Worm (Caenorhabditis elegans) whole organism, mixed stage, embryonic: ENCODE results near the gene ceh-18.

Source experiments
- M03D4.4 ChIP-seq: sonication (generic microtip); optimal IDR thresholded peaks from 2 replicates; lab custom pipeline; 2017; ENCODE audit warnings: mild to moderate bottlenecking, missing genetic modification characterization, missing compliant biosample characterization
- bed-3 ChIP-seq: fragments of 200-800 bp; sonication (Bioruptor generic); optimal IDR thresholded peaks from 3 replicates; lab custom pipeline; 2018; ENCODE audit warnings: mild to moderate bottlenecking, missing genetic modification characterization, moderate library complexity, missing compliant biosample characterization
- blmp-1 ChIP-seq: fragments of 150-350 bp; optimal IDR thresholded peaks from 2 replicates; lab custom pipeline; 2014; ENCODE audit warnings: missing biosample characterization, missing genetic modification characterization
- ceh-43 ChIP-seq: fragments of 200-800 bp; sonication (Bioruptor generic); optimal IDR thresholded peaks from 2 replicates; lab custom pipeline; 2018; ENCODE audit warnings: mild to moderate bottlenecking, missing genetic modification characterization, moderate library complexity, missing compliant biosample characterization
- ceh-83 ChIP-seq: fragments of 200-800 bp; sonication (Bioruptor generic); optimal IDR thresholded peaks from 2 replicates; lab custom pipeline; 2018; ENCODE audit warnings: mild to moderate bottlenecking, missing genetic modification characterization, missing compliant biosample characterization
- ces-1 ChIP-seq: fragments of 150-350 bp; optimal IDR thresholded peaks from 2 replicates; lab custom pipeline; 2014; ENCODE audit warnings: missing biosample characterization, missing genetic modification reagents, missing genetic modification characterization
- drap-1 ChIP-seq: fragments of 200-800 bp; sonication (Bioruptor generic); optimal IDR thresholded peaks from 3 replicates; lab custom pipeline; 2018; ENCODE audit warnings: mild to moderate bottlenecking, missing genetic modification characterization, missing compliant biosample characterization
- elt-1 ChIP-seq: sonication (generic microtip); optimal IDR thresholded peaks from 2 replicates; lab custom pipeline; 2017; ENCODE audit warnings: missing genetic modification characterization, mild to moderate bottlenecking, missing compliant biosample characterization, antibody characterized with exemption, moderate library complexity, borderline replicate concordance; ENCODE audit not compliant: insufficient read depth
- elt-3 ChIP-seq: fragments of 150-350 bp; optimal IDR thresholded peaks from 2 replicates; lab custom pipeline; 2014; ENCODE audit warnings: missing biosample characterization, missing genetic modification characterization
- ham-2 ChIP-seq: fragments of 200-800 bp; sonication (Bioruptor generic); optimal IDR thresholded peaks from 2 replicates; lab custom pipeline; 2018; ENCODE audit warnings: mild to moderate bottlenecking, missing genetic modification characterization, missing compliant biosample characterization
- hlh-1 ChIP-seq: fragments of 150-350 bp; optimal IDR thresholded peaks from 2 replicates; lab custom pipeline; 2014; ENCODE audit warnings: missing biosample characterization, missing genetic modification reagents, missing genetic modification characterization
- lin-13 ChIP-seq: fragments of 150-350 bp; optimal IDR thresholded peaks from 2 replicates; lab custom pipeline; 2014; ENCODE audit warnings: missing biosample characterization, missing genetic modification characterization
- lin-32 ChIP-seq: fragments of 200-800 bp; sonication (Bioruptor generic); optimal IDR thresholded peaks from 2 replicates; lab custom pipeline; 2018; ENCODE audit warnings: mild to moderate bottlenecking, missing genetic modification characterization, missing compliant biosample characterization
- lsy-2 ChIP-seq: fragments of 150-350 bp; optimal IDR thresholded peaks from 2 replicates; lab custom pipeline; 2014; ENCODE audit warnings: missing biosample characterization, missing genetic modification characterization
- mab-5 ChIP-seq: fragments of 150-350 bp; optimal IDR thresholded peaks from 2 replicates; lab custom pipeline; 2014; ENCODE audit warnings: missing biosample characterization, missing genetic modification characterization
- mep-1 ChIP-seq: fragments of 150-350 bp; optimal IDR thresholded peaks from 2 replicates; lab custom pipeline; 2017; ENCODE audit warnings: missing biosample characterization, missing genetic modification reagents, missing genetic modification characterization, inconsistent platforms
- mls-2 ChIP-seq: sonication (generic microtip); optimal IDR thresholded peaks from 2 replicates; lab custom pipeline; 2016; ENCODE audit warnings: mild to moderate bottlenecking, missing genetic modification characterization, moderate library complexity, missing compliant biosample characterization
- nhr-12 ChIP-seq: fragments of 150-350 bp; optimal IDR thresholded peaks from 2 replicates; lab custom pipeline; 2014; ENCODE audit warnings: missing biosample characterization, missing genetic modification characterization
- nhr-2 ChIP-seq: fragments of 150-350 bp; optimal IDR thresholded peaks from 2 replicates; lab custom pipeline; 2014; ENCODE audit warnings: missing biosample characterization, missing genetic modification characterization
- nhr-237 ChIP-seq: fragments of 150-350 bp; optimal IDR thresholded peaks from 2 replicates; lab custom pipeline; 2014; ENCODE audit warnings: missing biosample characterization, missing genetic modification characterization
- nhr-76 ChIP-seq: sonication (generic microtip); optimal IDR thresholded peaks from 2 replicates; lab custom pipeline; 2017; ENCODE audit warnings: missing biosample characterization, missing genetic modification characterization
- pha-4 ChIP-seq: fragments of 150-350 bp; optimal IDR thresholded peaks from 2 replicates; lab custom pipeline; 2018; ENCODE audit warnings: missing biosample characterization, missing genetic modification reagents, missing genetic modification characterization
- sem-2 ChIP-seq: fragments of 200-800 bp; sonication (Bioruptor generic); optimal IDR thresholded peaks from 2 replicates; lab custom pipeline; 2018; ENCODE audit warnings: mild to moderate bottlenecking, missing genetic modification characterization, missing compliant biosample characterization
- snpc-4 ChIP-seq: fragments of 150-350 bp; optimal IDR thresholded peaks from 2 replicates; lab custom pipeline; 2014; ENCODE audit warnings: missing biosample characterization, missing genetic modification characterization
- sptf-1 ChIP-seq: sonication (generic microtip); optimal IDR thresholded peaks from 2 replicates; lab custom pipeline; 2017; ENCODE audit warnings: mild to moderate bottlenecking, missing genetic modification characterization, moderate library complexity, missing compliant biosample characterization
- tbx-8 ChIP-seq: fragments of 200-800 bp; sonication (Bioruptor generic); optimal IDR thresholded peaks from 2 replicates; lab custom pipeline; 2018; ENCODE audit warnings: mild to moderate bottlenecking, missing genetic modification characterization, moderate library complexity, missing compliant biosample characterization
- unc-120 ChIP-seq: sonication (generic microtip); optimal IDR thresholded peaks from 2 replicates; lab custom pipeline; 2017; ENCODE audit warnings: missing genetic modification characterization, missing compliant biosample characterization; ENCODE audit not compliant: poor library complexity, severe bottlenecking
- unc-39 ChIP-seq: fragments of 150-350 bp; optimal IDR thresholded peaks from 2 replicates; lab custom pipeline; 2014; ENCODE audit warnings: missing biosample characterization, missing genetic modification characterization
- unc-62 ChIP-seq: fragments of 150-350 bp; optimal IDR thresholded peaks from 2 replicates; lab custom pipeline; 2014; ENCODE audit warnings: missing biosample characterization, missing genetic modification reagents, missing genetic modification characterization
- zip-8 ChIP-seq: fragments of 150-350 bp; optimal IDR thresholded peaks from 2 replicates; lab custom pipeline; 2014; ENCODE audit warnings: missing biosample characterization, missing genetic modification characterization

ceh-18 gene

ce11 chrX:3804837-3805236 lies 52.8 kb downstream of the ceh-18 start, which contains the start of gene F35A5.2:
TSS of gene F35A5.2 (plus strand) at chrX:3805137.
- TF ChIP-seq nhr-76 (tag; lab: Kevin White, UChicago) (no peak), mls-2 (tag; lab: Kevin White, UChicago) (no peak), mab-5 (tag; lab: Kevin White, UChicago) (no peak), drap-1 (GFP tag; lab: Kevin White, UChicago) (no peak), bed-3 (GFP tag; lab: Kevin White, UChicago) (no peak), unc-120 (tag; lab: Kevin White, UChicago) (no peak), lin-13 (tag; lab: Kevin White, UChicago) (no peak), snpc-4 (tag; lab: Kevin White, UChicago) (no peak), zip-8 (tag; lab: Kevin White, UChicago) (no peak), ces-1 (GFP tag; lab: Kevin White, UChicago) (no peak), elt-3 (tag; lab: Kevin White, UChicago) (no peak)

ce11 chrX:3803314-3803713 lies 54.3 kb downstream of the ceh-18 start, which contains the start of gene F35A5.8:
TSS of gene F35A5.8 (minus strand) at chrX:3803464.
- no peak for TF ChIP-seq ceh-83 (GFP tag; lab: Kevin White, UChicago)
- TF ChIP-seq ces-1 (GFP tag; lab: Kevin White, UChicago), result peak; percentile 98
- TF ChIP-seq ceh-43 (GFP tag; lab: Kevin White, UChicago), result peak; percentile 9
- peak; percentile 46 for TF ChIP-seq nhr-237 (tag; lab: Kevin White, UChicago)
- TF ChIP-seq hlh-1 (tag; lab: Kevin White, UChicago), result no peak
- peak; percentile 5 for TF ChIP-seq blmp-1
- TF ChIP-seq pha-4 (tag; lab: Kevin White, UChicago), result peak; percentile 82
- peak; percentile 4 for TF ChIP-seq unc-62
- peak; percentile 13 for TF ChIP-seq sptf-1
- TF ChIP-seq unc-120 (tag; lab: Kevin White, UChicago), result peak; percentile 26
- TF ChIP-seq mep-1 (tag; lab: Kevin White, UChicago), result peak; percentile 53
- peak; percentile 38 for TF ChIP-seq lsy-2 (tag; lab: Kevin White, UChicago)
- TF ChIP-seq mab-5 (tag; lab: Kevin White, UChicago), result no peak
- TF ChIP-seq mls-2 (tag; lab: Kevin White, UChicago), result no peak
- peak; percentile 94 for TF ChIP-seq lin-13 (tag; lab: Kevin White, UChicago)

- TF ChIP-seq lin-13 (tag; lab: Kevin White, UChicago) (no peak), drap-1 (GFP tag; lab: Kevin White, UChicago) (no peak), ham-2 (no peak), lin-32 (GFP tag; lab: Kevin White, UChicago) (no peak), elt-1 (tag; lab: Kevin White, UChicago) (no peak), mep-1 (tag; lab: Kevin White, UChicago) (peak; percentile 26), bed-3 (GFP tag; lab: Kevin White, UChicago) (no peak), unc-120 (tag; lab: Kevin White, UChicago) (no peak), ceh-83 (GFP tag; lab: Kevin White, UChicago) (no peak), mls-2 (tag; lab: Kevin White, UChicago) (peak; percentile 28), nhr-12 (tag; lab: Kevin White, UChicago) (no peak), nhr-237 (tag; lab: Kevin White, UChicago) (no peak), nhr-2 (tag; lab: Kevin White, UChicago) (no peak), snpc-4 (tag; lab: Kevin White, UChicago) (no peak)
These were observed 54.9 kb downstream of the ceh-18 start for ce11 chrX:3802743-3803142.

- no peak for TF ChIP-seq nhr-76 (tag; lab: Kevin White, UChicago)
- no peak for TF ChIP-seq nhr-12 (tag; lab: Kevin White, UChicago)
- no peak for TF ChIP-seq hlh-1 (tag; lab: Kevin White, UChicago)
- TF ChIP-seq sem-2 (GFP tag; lab: Kevin White, UChicago), result no peak
- no peak for TF ChIP-seq M03D4.4 (tag; lab: Kevin White, UChicago)
- TF ChIP-seq snpc-4 (tag; lab: Kevin White, UChicago), result no peak
- no peak for TF ChIP-seq lsy-2 (tag; lab: Kevin White, UChicago)
- TF ChIP-seq unc-39, result no peak
- TF ChIP-seq lin-13 (tag; lab: Kevin White, UChicago), result no peak
- no peak for TF ChIP-seq elt-3 (tag; lab: Kevin White, UChicago)
- no peak for TF ChIP-seq tbx-8 (GFP tag; lab: Kevin White, UChicago)
- no peak for TF ChIP-seq ces-1 (GFP tag; lab: Kevin White, UChicago)
- TF ChIP-seq nhr-2 (tag; lab: Kevin White, UChicago), result no peak
- no peak for TF ChIP-seq ceh-43 (GFP tag; lab: Kevin White, UChicago)
These were observed 59.3 kb downstream of the ceh-18 start for ce11 chrX:3798288-3798687.
